Fruit fly (Drosophila melanogaster) whole organism, embryonic: ENCODE data around the gene CG11608.

Experiments
- Ada2b ChIP-seq: fragments of 200-800 bp; sonication (Bioruptor generic); IDR thresholded peaks from 2 replicates; pipeline ENCODE4 v1.3.6; 2022; ENCODE audit warnings: missing biosample characterization, missing genetic modification characterization
- B-H2 ChIP-seq: fragments of 200-800 bp; sonication (Bioruptor generic); optimal IDR thresholded peaks from 2 replicates; lab custom pipeline; 2018; ENCODE audit warnings: missing biosample characterization, mild to moderate bottlenecking, missing genetic modification characterization
- Bgb ChIP-seq: fragments of 200-800 bp; sonication (Bioruptor generic); IDR thresholded peaks from 2 replicates; pipeline ENCODE4 v1.3.6; 2022; ENCODE audit warnings: missing biosample characterization, missing genetic modification characterization; ENCODE audit not compliant: partially characterized antibody
- CG10654 ChIP-seq: fragments of 200-800 bp; sonication (Bioruptor generic); optimal IDR thresholded peaks from 2 replicates; lab custom pipeline; 2016; ENCODE audit warnings: missing biosample characterization, missing genetic modification characterization
- CG10959 ChIP-seq: fragments of 200-800 bp; sonication (Bioruptor generic); IDR thresholded peaks from 2 replicates; pipeline ENCODE4 v1.3.6; 2022; ENCODE audit warnings: missing biosample characterization, missing genetic modification characterization
- CG11456 ChIP-seq: fragments of 200-800 bp; sonication (Bioruptor generic); IDR thresholded peaks from 3 replicates; pipeline ENCODE4 v1.3.6; 2022; ENCODE audit warnings: missing biosample characterization, missing genetic modification characterization
- CG11504 ChIP-seq: fragments of 200-800 bp; sonication (Bioruptor generic); optimal IDR thresholded peaks from 3 replicates; lab custom pipeline; 2019; ENCODE audit warnings: missing biosample characterization, mild to moderate bottlenecking, missing genetic modification characterization, moderate library complexity
- CG1233 ChIP-seq: fragments of 200-800 bp; sonication (Bioruptor generic); optimal IDR thresholded peaks from 4 replicates; lab custom pipeline; 2018; ENCODE audit warnings: missing biosample characterization, mild to moderate bottlenecking, missing genetic modification characterization
- CG12391 ChIP-seq: fragments of 200-800 bp; sonication (Bioruptor generic); optimal IDR thresholded peaks from 3 replicates; lab custom pipeline; 2018; ENCODE audit warnings: missing biosample characterization, mild to moderate bottlenecking, missing genetic modification characterization, moderate library complexity
- CG15073 ChIP-seq: fragments of 200-800 bp; sonication (Bioruptor generic); optimal IDR thresholded peaks from 2 replicates; lab custom pipeline; 2016; ENCODE audit warnings: missing biosample characterization, missing genetic modification characterization
- CG17186 ChIP-seq: fragments of 200-800 bp; sonication (Bioruptor generic); optimal IDR thresholded peaks from 3 replicates; lab custom pipeline; 2017; ENCODE audit warnings: missing biosample characterization, missing genetic modification reagents, missing genetic modification characterization
- CG2199 ChIP-seq: fragments of 200-800 bp; sonication (Bioruptor generic); IDR thresholded peaks from 3 replicates; pipeline ENCODE4 v1.3.6; 2022; ENCODE audit warnings: missing biosample characterization, missing genetic modification characterization
- CG32767 ChIP-seq: fragments of 200-800 bp; sonication (Bioruptor generic); IDR thresholded peaks from 2 replicates; pipeline ENCODE4 v1.3.6; 2022; ENCODE audit warnings: missing biosample characterization, missing genetic modification characterization
- CG32772 ChIP-seq: fragments of 200-800 bp; sonication (Bioruptor generic); IDR thresholded peaks from 2 replicates; pipeline ENCODE4 v1.3.6; 2022; ENCODE audit warnings: missing biosample characterization, missing genetic modification characterization
- CG3847 ChIP-seq: fragments of 200-800 bp; sonication (Bioruptor generic); IDR thresholded peaks from 2 replicates; pipeline ENCODE4 v1.3.6; 2022; ENCODE audit warnings: missing biosample characterization, missing genetic modification characterization
- CG42726 ChIP-seq: fragments of 200-800 bp; sonication (Bioruptor generic); IDR thresholded peaks from 2 replicates; pipeline ENCODE4 v1.3.6; 2022; ENCODE audit warnings: missing biosample characterization, missing genetic modification characterization; ENCODE audit not compliant: partially characterized antibody
- CG43689 ChIP-seq: fragments of 200-800 bp; sonication (Bioruptor generic); IDR thresholded peaks from 2 replicates; pipeline ENCODE4 v1.3.6; 2022; ENCODE audit warnings: missing biosample characterization, missing genetic modification characterization
- CG4404 ChIP-seq: fragments of 200-800 bp; sonication (Bioruptor generic); IDR thresholded peaks from 2 replicates; pipeline ENCODE4 v1.3.6; 2022; ENCODE audit warnings: missing biosample characterization, missing genetic modification characterization
- CG4707 ChIP-seq: fragments of 200-800 bp; sonication (Bioruptor generic); optimal IDR thresholded peaks from 2 replicates; lab custom pipeline; 2018; ENCODE audit warnings: missing biosample characterization, mild to moderate bottlenecking, missing genetic modification characterization, moderate library complexity
- CG6689 ChIP-seq: fragments of 200-800 bp; sonication (Bioruptor generic); IDR thresholded peaks from 2 replicates; pipeline ENCODE4 v1.3.6; 2022; ENCODE audit warnings: missing biosample characterization, missing genetic modification characterization
- CG8944 ChIP-seq: fragments of 200-800 bp; sonication (Bioruptor generic); optimal IDR thresholded peaks from 3 replicates; lab custom pipeline; 2016; ENCODE audit warnings: missing biosample characterization, missing genetic modification characterization
- CG9437 ChIP-seq: fragments of 200-800 bp; sonication (Bioruptor generic); optimal IDR thresholded peaks from 2 replicates; lab custom pipeline; 2018; ENCODE audit warnings: missing biosample characterization, mild to moderate bottlenecking, missing genetic modification characterization
- CTCF ChIP-seq: fragments of 200-800 bp; sonication (Bioruptor generic); optimal IDR thresholded peaks from 2 replicates; lab custom pipeline; 2017; ENCODE audit warnings: missing biosample characterization, mild to moderate bottlenecking, missing genetic modification characterization, moderate library complexity
- Dek ChIP-seq: fragments of 200-800 bp; sonication (Bioruptor generic); optimal IDR thresholded peaks from 3 replicates; lab custom pipeline; 2019; ENCODE audit warnings: missing biosample characterization, mild to moderate bottlenecking, missing genetic modification characterization, moderate library complexity
- Ets65A ChIP-seq: fragments of 200-800 bp; sonication (Bioruptor generic); peaks from one replicate; lab custom pipeline; 2016; ENCODE audit warnings: missing biosample characterization, missing genetic modification characterization
- Gsc ChIP-seq: fragments of 200-800 bp; sonication (Bioruptor generic); IDR thresholded peaks from 2 replicates; pipeline ENCODE4 v1.3.6; 2022; ENCODE audit warnings: missing biosample characterization, missing genetic modification characterization
- Hey ChIP-seq: fragments of 200-800 bp; sonication (Bioruptor generic); optimal IDR thresholded peaks from 3 replicates; lab custom pipeline; 2018; ENCODE audit warnings: missing biosample characterization, mild to moderate bottlenecking, missing genetic modification characterization
- HmgD ChIP-seq: fragments of 200-800 bp; sonication (Bioruptor generic); optimal IDR thresholded peaks from 3 replicates; lab custom pipeline; 2016; ENCODE audit warnings: missing biosample characterization, missing genetic modification characterization
- Hmr ChIP-seq: fragments of 200-800 bp; sonication (Bioruptor generic); optimal IDR thresholded peaks from 3 replicates; lab custom pipeline; 2017; ENCODE audit warnings: mild to moderate bottlenecking, missing biosample characterization, missing genetic modification reagents, missing genetic modification characterization
- Lpt ChIP-seq: fragments of >200 bp; optimal IDR thresholded peaks from 2 replicates; lab custom pipeline; 2018; ENCODE audit warnings: missing biosample characterization, missing genetic modification characterization
- Med ChIP-seq: fragments of 200-800 bp; sonication (Bioruptor generic); peaks from one replicate; lab custom pipeline; 2016; ENCODE audit warnings: missing biosample characterization, missing genetic modification characterization, mild to moderate bottlenecking, inconsistent platforms, moderate library complexity
- Optix ChIP-seq: fragments of 200-800 bp; sonication (Bioruptor generic); IDR thresholded peaks from 3 replicates; pipeline ENCODE4 v1.3.6; 2022; ENCODE audit warnings: missing biosample characterization, missing genetic modification characterization
- Ptx1 ChIP-seq: fragments of 200-800 bp; sonication (Bioruptor generic); IDR thresholded peaks from 2 replicates; pipeline ENCODE4 v1.3.6; 2022; ENCODE audit warnings: missing biosample characterization, missing genetic modification characterization
- Scr ChIP-seq: fragments of 200-800 bp; sonication (Bioruptor generic); IDR thresholded peaks from 2 replicates; pipeline ENCODE4 v1.3.6; 2022; ENCODE audit warnings: missing biosample characterization, missing genetic modification characterization; ENCODE audit not compliant: partially characterized antibody
- Sox102F ChIP-seq: fragments of 200-800 bp; sonication (Bioruptor generic); optimal IDR thresholded peaks from 2 replicates; lab custom pipeline; 2018; ENCODE audit warnings: missing biosample characterization, mild to moderate bottlenecking, missing genetic modification characterization, moderate library complexity
- Tbp ChIP-seq: fragments of >200 bp; optimal IDR thresholded peaks from 2 replicates; lab custom pipeline; 2018; ENCODE audit warnings: missing biosample characterization, missing genetic modification characterization
- bowl ChIP-seq: fragments of 200-800 bp; sonication (Bioruptor generic); IDR thresholded peaks from 2 replicates; pipeline ENCODE4 v1.3.6; 2022; ENCODE audit warnings: missing biosample characterization, missing genetic modification characterization
- danr ChIP-seq: fragments of 200-800 bp; sonication (Bioruptor generic); IDR thresholded peaks from 2 replicates; pipeline ENCODE4 v1.3.6; 2022; ENCODE audit warnings: missing biosample characterization, missing genetic modification characterization
- gce ChIP-seq: fragments of 200-800 bp; sonication (Bioruptor generic); IDR thresholded peaks from 3 replicates; pipeline ENCODE4 v1.3.6; 2022; ENCODE audit warnings: missing biosample characterization, missing genetic modification characterization
- gfzf ChIP-seq: fragments of 200-800 bp; sonication (Bioruptor generic); optimal IDR thresholded peaks from 2 replicates; lab custom pipeline; 2016; ENCODE audit warnings: missing biosample characterization, mild to moderate bottlenecking, missing genetic modification characterization, moderate library complexity
- kah ChIP-seq: fragments of 200-800 bp; sonication (Bioruptor generic); optimal IDR thresholded peaks from 2 replicates; lab custom pipeline; 2018; ENCODE audit warnings: missing biosample characterization, mild to moderate bottlenecking, missing genetic modification characterization
- kay ChIP-seq: fragments of 200-800 bp; sonication (Bioruptor generic); optimal IDR thresholded peaks from 2 replicates; lab custom pipeline; 2016; ENCODE audit warnings: missing biosample characterization, missing genetic modification characterization
- knrl ChIP-seq: fragments of 200-800 bp; sonication (Bioruptor generic); IDR thresholded peaks from 3 replicates; pipeline ENCODE4 v1.3.6; 2022; ENCODE audit warnings: missing biosample characterization, missing genetic modification characterization; ENCODE audit not compliant: partially characterized antibody
- lola ChIP-seq, 3 experiments: fragments of >200 bp in 2 of 3; fragments of 200-800 bp in 1 of 3; sonication (Bioruptor generic) in 1 of 3; optimal IDR thresholded peaks; 2 replicates each; lab custom pipeline; 2017 to 2019; ENCODE audit warnings: missing biosample characterization in 3 of 3, missing genetic modification characterization in 3 of 3, mild to moderate bottlenecking in 1 of 3, moderate library complexity in 1 of 3
- mirr ChIP-seq: fragments of 200-800 bp; sonication (Bioruptor generic); optimal IDR thresholded peaks from 3 replicates; lab custom pipeline; 2018; ENCODE audit warnings: missing biosample characterization, mild to moderate bottlenecking, missing genetic modification characterization
- slbo ChIP-seq: fragments of 200-800 bp; sonication (Bioruptor generic); IDR thresholded peaks from 2 replicates; pipeline ENCODE4 v1.3.6; 2022; ENCODE audit warnings: missing biosample characterization, missing genetic modification characterization
- sr ChIP-seq: fragments of 200-800 bp; sonication (Bioruptor generic); IDR thresholded peaks from 3 replicates; pipeline ENCODE4 v1.3.6; 2022; ENCODE audit warnings: missing biosample characterization, missing genetic modification characterization
- ssp ChIP-seq: fragments of 200-800 bp; sonication (Bioruptor generic); IDR thresholded peaks from 2 replicates; pipeline ENCODE4 v1.3.6; 2022; ENCODE audit warnings: missing biosample characterization, missing genetic modification characterization
- toy ChIP-seq: fragments of 200-800 bp; sonication (Bioruptor generic); IDR thresholded peaks from 2 replicates; pipeline ENCODE4 v1.3.6; 2022; ENCODE audit warnings: missing biosample characterization, missing genetic modification characterization
- unpg ChIP-seq: fragments of 200-800 bp; sonication (Bioruptor generic); optimal IDR thresholded peaks from 3 replicates; lab custom pipeline; 2018; ENCODE audit warnings: missing biosample characterization, mild to moderate bottlenecking, missing genetic modification characterization, moderate library complexity

The CG11608 gene

dm6 chr3R:12650537-12650936 is 12.3 kb downstream of the CG11608 start (continued):
- TF ChIP-seq Hey (no peak), Scr (peak; percentile 16; the same call in 1 of the 2 replicates), CG10959 (GFP tag; lab: Robert Waterston, UW) (no peak), CG15073 (no peak), Dek (tag; lab: Kevin White, UChicago) (peak; percentile 1), B-H2 (GFP tag; lab: Kevin White, UChicago) (no peak), gfzf (peak; percentile 15), CG12391 (tag; lab: Kevin White, UChicago) (no peak), CG11504 (tag; lab: Kevin White, UChicago) (peak; percentile 1), kah (GFP tag; lab: Kevin White, UChicago) (no peak), CTCF (peak; percentile 84), HmgD (GFP tag; lab: Kevin White, UChicago) (peak; percentile 24), danr (no peak), kay (GFP tag; lab: Kevin White, UChicago) (no peak), CG42726 (GFP tag; lab: Robert Waterston, UW) (0 out of 2 replicates have a peak, but pooled peaks have one; percentile 49), CG9437 (GFP tag; lab: Kevin White, UChicago) (peak; percentile 93), knrl (peak; percentile 62), CG3847 (GFP tag; lab: Robert Waterston, UW) (0 out of 2 replicates have a peak, but pooled peaks have one; percentile 19)

DNA sequence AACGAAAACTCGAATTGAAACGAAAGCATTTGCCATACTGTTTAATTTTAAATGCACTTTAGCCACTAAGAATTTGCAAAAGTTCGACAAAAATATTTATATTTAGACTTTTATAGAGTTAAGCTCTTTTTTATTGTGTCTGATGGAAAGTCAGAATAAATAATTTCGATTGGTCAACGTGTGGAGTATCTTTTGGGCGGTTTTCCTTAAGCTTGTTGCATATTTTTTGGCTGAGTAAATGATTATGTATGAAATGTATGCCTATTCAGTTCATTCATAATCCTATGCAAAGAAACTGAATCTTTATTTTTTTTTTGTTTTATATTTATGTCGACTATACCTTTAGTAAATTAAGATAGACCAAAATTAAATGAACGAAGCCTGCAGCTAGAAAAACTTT is 14.5 kb downstream of the CG11608 start:
- TF ChIP-seq Ada2b (GFP tag; lab: Robert Waterston, UW) (no peak), sr (GFP tag; lab: Robert Waterston, UW) (no peak), unpg (GFP tag; lab: Kevin White, UChicago) (no peak), CG32767 (GFP tag; lab: Robert Waterston, UW) (no peak), CG8944 (GFP tag; lab: Kevin White, UChicago) (no peak), lola (GFP tag; optimal IDR thresholded peaks at IDR 0.05; lab: Kevin White, UChicago) (peak in 1 of 3 experiments; percentile 15), Gsc (GFP tag; lab: Robert Waterston, UW) (no peak), bowl (GFP tag; lab: Robert Waterston, UW) (no peak), CG32772 (GFP tag; lab: Robert Waterston, UW) (no peak), slbo (GFP tag; lab: Robert Waterston, UW) (no peak), Hmr (GFP tag; lab: Kevin White, UChicago) (no peak), toy (GFP tag; lab: Robert Waterston, UW) (no peak), Med (GFP tag; lab: Kevin White, UChicago) (peak; percentile 11), Bgb (GFP tag; lab: Robert Waterston, UW) (no peak), CG1233 (GFP tag; lab: Kevin White, UChicago) (no peak), ssp (no peak), CG11456 (GFP tag; lab: Robert Waterston, UW) (no peak), CG2199 (GFP tag; lab: Robert Waterston, UW) (peak; percentile 93), Lpt (GFP tag; lab: Kevin White, UChicago) (no peak)

- TF ChIP-seq gce (GFP tag; lab: Robert Waterston, UW) (peak; percentile 58; the same call in 1 of the 3 replicates), Optix (GFP tag; lab: Robert Waterston, UW) (peak; percentile 80; the same call in 2 of the 3 replicates), Ets65A (GFP tag; lab: Kevin White, UChicago) (peak; percentile 96), mirr (GFP tag; lab: Kevin White, UChicago) (no peak), Tbp (no peak), CG43689 (GFP tag; lab: Robert Waterston, UW) (peak; percentile 49), CG4707 (peak; percentile 69), CG6689 (GFP tag; lab: Robert Waterston, UW) (peak; percentile 86), CG10654 (GFP tag; lab: Kevin White, UChicago) (peak; percentile 81), CG4404 (GFP tag; lab: Robert Waterston, UW) (peak; percentile 72), Ptx1 (GFP tag; lab: Robert Waterston, UW) (peak; percentile 91), CG17186 (GFP tag; lab: Kevin White, UChicago) (peak; percentile 63), Sox102F (GFP tag; lab: Kevin White, UChicago) (peak; percentile 95)
These were observed 15.4 kb downstream of the CG11608 start for dm6 chr3R:12653511-12654252.
